Fruit fly (Drosophila melanogaster): Measurements from ENCODE around the gene qua.

- TF ChIP-seq CG14711 (tag; optimal IDR thresholded peaks at IDR 0.05) (no peak), CG7101 (tag; optimal IDR thresholded peaks at IDR 0.05) (no peak), cnc (optimal IDR thresholded peaks at IDR 0.05) (no peak), bab1 (GFP tag; optimal IDR thresholded peaks at IDR 0.05) (no peak), CG1620 (GFP tag; optimal IDR thresholded peaks at IDR 0.05) (no peak), CG12768 (GFP tag; optimal IDR thresholded peaks at IDR 0.05) (no peak), kay (GFP tag; ENCODE audit: borderline replicate concordance) (no peak), Crg-1 (GFP tag; optimal IDR thresholded peaks at IDR 0.05) (no peak), toe (GFP tag; optimal IDR thresholded peaks at IDR 0.05) (no peak)
Measured at dm6 chr2L:17471524-17471923, 25.5 kb downstream of the qua start, which contains the start of gene Sgt.
